Fruit fly (Drosophila melanogaster): ENCODE measurements around the gene CG5880.
A peak's percentile ranks its signal among the peaks of the same experiment; 100 is the strongest.

CG5880 gene

dm6 chr3R:27149884-27150676, 33.5 kb downstream of the CG5880 start:
- TF ChIP-seq Crg-1 (GFP tag; optimal IDR thresholded peaks at IDR 0.05) = peak; percentile 3
- no peak for TF ChIP-seq cnc (optimal IDR thresholded peaks at IDR 0.05)
- TF ChIP-seq kay (GFP tag; ENCODE audit: borderline replicate concordance) = peak; percentile 92
- no peak for TF ChIP-seq CG7101 (tag; optimal IDR thresholded peaks at IDR 0.05)
- no peak for TF ChIP-seq Clk (GFP tag; optimal IDR thresholded peaks at IDR 0.05)
- TF ChIP-seq cic (GFP tag; optimal IDR thresholded peaks at IDR 0.05) = peak; percentile 80
- no peak for TF ChIP-seq CG1620 (GFP tag; optimal IDR thresholded peaks at IDR 0.05)
- peak; percentile 15 for TF ChIP-seq CG11617 (GFP tag; optimal IDR thresholded peaks at IDR 0.05)
- TF ChIP-seq CG7045 (GFP tag; optimal IDR thresholded peaks at IDR 0.05) = no peak
- no peak for TF ChIP-seq ovo (GFP tag; optimal IDR thresholded peaks at IDR 0.05)
- no peak for TF ChIP-seq toe (GFP tag; optimal IDR thresholded peaks at IDR 0.05)
- TF ChIP-seq Mnt (GFP tag; optimal IDR thresholded peaks at IDR 0.05) = peak; percentile 55
- TF ChIP-seq CG14711 (tag; optimal IDR thresholded peaks at IDR 0.05) = no peak
- peak; percentile 8 for TF ChIP-seq bab1 (GFP tag; optimal IDR thresholded peaks at IDR 0.05)
- no peak for TF ChIP-seq CG5204 (GFP tag; optimal IDR thresholded peaks at IDR 0.05)
- peak; percentile 11 for TF ChIP-seq CG33017 (tag; optimal IDR thresholded peaks at IDR 0.05)
- peak; percentile 48 for TF ChIP-seq CG12768 (GFP tag; optimal IDR thresholded peaks at IDR 0.05)
- TF ChIP-seq Hr96 (GFP tag; optimal IDR thresholded peaks at IDR 0.05) = no peak
- peak; percentile 4 for TF ChIP-seq pad (GFP tag; optimal IDR thresholded peaks at IDR 0.05)
- peak; percentile 97 for TF ChIP-seq tj (GFP tag; optimal IDR thresholded peaks at IDR 0.05)

DNA sequence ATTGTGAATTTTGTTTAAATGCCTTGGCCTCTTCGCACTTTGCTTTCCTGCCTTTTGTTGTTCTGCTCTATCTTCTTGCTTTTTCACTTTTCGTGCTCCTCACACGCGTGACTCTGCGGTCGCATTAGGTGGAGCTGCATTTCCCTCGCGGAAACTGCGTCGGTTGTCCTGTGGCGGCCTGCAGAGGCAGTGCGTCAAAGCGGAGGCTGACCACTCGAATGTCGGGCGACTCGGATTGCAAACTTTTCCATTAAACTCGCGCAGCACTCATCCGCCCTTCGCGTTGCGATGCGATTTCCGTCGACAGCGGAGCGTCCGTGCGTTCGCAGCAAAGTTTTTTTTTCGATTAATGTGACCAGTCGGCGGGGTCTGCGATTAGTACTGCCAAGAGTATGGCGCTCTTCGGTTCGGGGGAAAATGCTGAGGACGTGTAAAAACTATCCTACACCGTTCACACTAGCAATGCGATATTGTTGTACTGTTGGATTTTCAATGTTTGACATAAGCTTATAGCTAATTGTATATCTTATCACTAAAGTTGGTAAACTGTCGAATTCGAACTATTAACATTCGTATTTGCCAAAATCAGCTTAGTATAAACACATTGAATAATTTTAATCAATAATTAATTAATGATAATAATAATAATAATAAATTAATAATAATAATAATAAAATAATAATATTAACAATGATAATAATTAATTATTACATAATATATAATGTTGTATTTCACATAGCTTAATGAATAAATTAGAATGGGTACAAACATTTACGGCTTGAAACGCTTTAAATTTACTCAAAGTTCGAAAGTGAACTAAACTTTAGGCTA, 34.4 kb downstream of the CG5880 start, which contains the start of gene CG6051:
CG6051 (minus strand) TSS at position 385 of the 831 bp plus-strand sequence.
- TF ChIP-seq kay (GFP tag; ENCODE audit: borderline replicate concordance) = no peak
- TF ChIP-seq CG14711 (tag; optimal IDR thresholded peaks at IDR 0.05) = no peak
- peak; percentile 26 for TF ChIP-seq Clk (GFP tag; optimal IDR thresholded peaks at IDR 0.05)
- peak; percentile 0 for TF ChIP-seq CG12768 (GFP tag; optimal IDR thresholded peaks at IDR 0.05)
- TF ChIP-seq ovo (GFP tag; optimal IDR thresholded peaks at IDR 0.05) = no peak
- TF ChIP-seq cic (GFP tag; optimal IDR thresholded peaks at IDR 0.05) = no peak
- TF ChIP-seq cnc (optimal IDR thresholded peaks at IDR 0.05) = no peak
- TF ChIP-seq Hr96 (GFP tag; optimal IDR thresholded peaks at IDR 0.05) = peak; percentile 39
- no peak for TF ChIP-seq Crg-1 (GFP tag; optimal IDR thresholded peaks at IDR 0.05)
- peak; percentile 76 for TF ChIP-seq Mnt (GFP tag; optimal IDR thresholded peaks at IDR 0.05)
- TF ChIP-seq CG33017 (tag; optimal IDR thresholded peaks at IDR 0.05) = peak; percentile 1
- TF ChIP-seq bab1 (GFP tag; optimal IDR thresholded peaks at IDR 0.05) = peak; percentile 62
- no peak for TF ChIP-seq CG5204 (GFP tag; optimal IDR thresholded peaks at IDR 0.05)
- TF ChIP-seq CG7045 (GFP tag; optimal IDR thresholded peaks at IDR 0.05) = peak; percentile 17
- TF ChIP-seq pad (GFP tag; optimal IDR thresholded peaks at IDR 0.05) = no peak
- peak; percentile 43 for TF ChIP-seq tj (GFP tag; optimal IDR thresholded peaks at IDR 0.05)
- peak; percentile 39 for TF ChIP-seq CG1620 (GFP tag; optimal IDR thresholded peaks at IDR 0.05)
- no peak for TF ChIP-seq CG7101 (tag; optimal IDR thresholded peaks at IDR 0.05)
- peak; percentile 51 for TF ChIP-seq toe (GFP tag; optimal IDR thresholded peaks at IDR 0.05)
- peak; percentile 26 for TF ChIP-seq CG11617 (GFP tag; optimal IDR thresholded peaks at IDR 0.05)

DNA sequence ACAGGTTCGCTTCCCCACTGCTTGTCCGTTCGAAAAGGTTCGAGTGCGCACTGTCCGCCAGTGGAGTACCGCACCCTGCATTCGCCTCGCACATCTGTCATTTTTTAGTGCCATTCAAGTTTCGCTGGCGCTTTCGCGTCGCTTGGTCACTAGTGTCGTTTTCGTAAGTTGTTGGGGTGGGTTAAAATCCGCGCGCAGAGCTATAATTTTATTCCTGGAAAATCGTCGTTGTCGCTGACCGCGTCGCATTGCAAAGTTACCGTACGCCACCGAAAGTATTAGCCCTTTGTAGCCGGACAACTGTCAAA, 34.9 kb downstream of the CG5880 start, which contains the start of gene Men-b:
Men-b (plus strand) TSS at position 147 of the 308 bp plus-strand sequence.
- TF ChIP-seq kay (GFP tag; ENCODE audit: borderline replicate concordance) (no peak), CG33017 (tag; optimal IDR thresholded peaks at IDR 0.05) (no peak), cic (GFP tag; optimal IDR thresholded peaks at IDR 0.05) (peak; percentile 28), ovo (GFP tag; optimal IDR thresholded peaks at IDR 0.05) (no peak), tj (GFP tag; optimal IDR thresholded peaks at IDR 0.05) (no peak), bab1 (GFP tag; optimal IDR thresholded peaks at IDR 0.05) (peak; percentile 20)

dm6 chr3R:27152129-27152968, 35.8 kb downstream of the CG5880 start:
- TF ChIP-seq cnc (optimal IDR thresholded peaks at IDR 0.05) (no peak), Hr96 (GFP tag; optimal IDR thresholded peaks at IDR 0.05) (no peak), CG33017 (tag; optimal IDR thresholded peaks at IDR 0.05) (no peak), CG7045 (GFP tag; optimal IDR thresholded peaks at IDR 0.05) (peak; percentile 2), Mnt (GFP tag; optimal IDR thresholded peaks at IDR 0.05) (peak; percentile 79), CG7101 (tag; optimal IDR thresholded peaks at IDR 0.05) (peak; percentile 42), CG1620 (GFP tag; optimal IDR thresholded peaks at IDR 0.05) (no peak), ovo (GFP tag; optimal IDR thresholded peaks at IDR 0.05) (no peak), Crg-1 (GFP tag; optimal IDR thresholded peaks at IDR 0.05) (peak; percentile 43), toe (GFP tag; optimal IDR thresholded peaks at IDR 0.05) (no peak), tj (GFP tag; optimal IDR thresholded peaks at IDR 0.05) (peak; percentile 80), CG11617 (GFP tag; optimal IDR thresholded peaks at IDR 0.05) (peak; percentile 58), cic (GFP tag; optimal IDR thresholded peaks at IDR 0.05) (no peak), CG14711 (tag; optimal IDR thresholded peaks at IDR 0.05) (peak; percentile 60), kay (GFP tag; ENCODE audit: borderline replicate concordance) (no peak), CG12768 (GFP tag; optimal IDR thresholded peaks at IDR 0.05) (peak; percentile 27), pad (GFP tag; optimal IDR thresholded peaks at IDR 0.05) (peak; percentile 86), Clk (GFP tag; optimal IDR thresholded peaks at IDR 0.05) (no peak), CG5204 (GFP tag; optimal IDR thresholded peaks at IDR 0.05) (peak; percentile 29), bab1 (GFP tag; optimal IDR thresholded peaks at IDR 0.05) (peak; percentile 76)

Measured in whole organism, adult.